Worm (Caenorhabditis elegans): ENCODE data around the gene clec-144.

DNA sequence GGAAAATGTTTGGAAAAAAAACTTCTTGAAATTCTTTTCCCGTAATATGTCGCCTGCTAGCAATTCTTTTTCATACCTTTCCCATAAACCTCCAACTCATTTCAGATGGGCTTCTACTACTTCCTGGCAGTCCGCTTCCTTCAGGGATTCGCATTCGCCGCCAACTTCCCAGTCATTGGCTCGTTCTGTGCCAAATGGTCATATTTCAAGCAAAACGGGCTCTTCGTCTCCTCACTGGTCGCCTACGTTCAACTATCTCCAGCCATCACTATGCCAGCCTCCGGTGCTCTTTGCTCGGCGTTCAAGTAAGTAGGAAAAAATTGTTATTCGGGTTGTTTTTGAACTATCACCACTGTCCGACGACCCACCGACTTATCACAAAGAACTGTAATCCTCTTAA is 11.7 kb upstream of the clec-144 start:
- TF ChIP-seq him-1 (tag; optimal IDR thresholded peaks at IDR 0.05): no peak
- no peak for TF ChIP-seq dao-5 (tag; optimal IDR thresholded peaks at IDR 0.05)
- no peak for TF ChIP-seq W03F9.2 (tag; optimal IDR thresholded peaks at IDR 0.05)
